Worm (Caenorhabditis elegans) whole organism, L1 larva: ENCODE results near the gene cho-1.

Experiments used
- C04F5.9 ChIP-seq: sonication (generic microtip); optimal IDR thresholded peaks from 2 replicates; lab custom pipeline; 2016; ENCODE audit warnings: missing genetic modification characterization, missing compliant biosample characterization
- F16B12.6 ChIP-seq: fragments of 150-350 bp; optimal IDR thresholded peaks from 2 replicates; lab custom pipeline; 2014; ENCODE audit warnings: missing biosample characterization, missing genetic modification characterization
- aha-1 ChIP-seq: fragments of 150-350 bp; optimal IDR thresholded peaks from 2 replicates; lab custom pipeline; 2014; ENCODE audit warnings: missing biosample characterization, missing genetic modification characterization
- aly-2 ChIP-seq: fragments of 150-350 bp; optimal IDR thresholded peaks from 2 replicates; lab custom pipeline; 2014; ENCODE audit warnings: missing biosample characterization, missing genetic modification characterization
- ama-1 ChIP-seq: fragments of 150-350 bp; optimal IDR thresholded peaks from 2 replicates; lab custom pipeline; 2014
- blmp-1 ChIP-seq: fragments of 150-350 bp; optimal IDR thresholded peaks from 2 replicates; lab custom pipeline; 2014; ENCODE audit warnings: missing biosample characterization, missing genetic modification characterization
- ceh-82 ChIP-seq, 3 experiments: fragments of 150-350 bp in 1 of 3; sonication (generic microtip) in 2 of 3; optimal IDR thresholded peaks; 2 replicates each; lab custom pipeline; 2014 to 2017; ENCODE audit warnings: missing biosample characterization in 3 of 3, missing genetic modification characterization in 3 of 3
- ceh-88 ChIP-seq: fragments of 200-800 bp; sonication (Bioruptor generic); IDR thresholded peaks from 2 replicates; pipeline ENCODE4 v1.3.6; 2022; ENCODE audit warnings: missing genetic modification characterization, missing compliant biosample characterization
- dpl-1 ChIP-seq, 3 experiments: fragments of 150-350 bp in 2 of 3; sonication (generic microtip) in 1 of 3; optimal IDR thresholded peaks; 2 replicates each; lab custom pipeline; 2014 to 2017; ENCODE audit warnings: missing biosample characterization in 3 of 3, missing genetic modification characterization in 3 of 3, missing genetic modification reagents in 3 of 3
- efl-1 ChIP-seq, 4 experiments: fragments of 150-350 bp; optimal IDR thresholded peaks in 3 of 4; peaks in 1 of 4; 1 replicate in 1 of 4; 2 replicates in 3 of 4; lab custom pipeline; 2014; ENCODE audit warnings: missing biosample characterization in 2 of 4, missing genetic modification characterization in 2 of 4, missing genetic modification reagents in 2 of 4
- elt-2 ChIP-seq: sonication (generic microtip); optimal IDR thresholded peaks from 2 replicates; lab custom pipeline; 2016; ENCODE audit warnings: missing genetic modification characterization, mild to moderate bottlenecking, inconsistent platforms, missing compliant biosample characterization, missing genetic modification reagents
- elt-3 ChIP-seq, 6 experiments: fragments of 150-350 bp in 1 of 6; sonication (generic microtip); optimal IDR thresholded peaks; 2 replicates each; lab custom pipeline; 2017 to 2018; ENCODE audit warnings: missing biosample characterization in 6 of 6, missing genetic modification characterization in 6 of 6, inconsistent platforms in 1 of 6
- ets-5 ChIP-seq: fragments of 200-800 bp; sonication (Bioruptor generic); IDR thresholded peaks from 2 replicates; pipeline ENCODE4 v1.3.6; 2022; ENCODE audit warnings: missing genetic modification characterization, missing compliant biosample characterization
- fkh-10 ChIP-seq: sonication (generic microtip); optimal IDR thresholded peaks from 2 replicates; lab custom pipeline; 2017; ENCODE audit warnings: missing biosample characterization, missing genetic modification reagents, missing genetic modification characterization
- grh-1 ChIP-seq: fragments of 200-800 bp; sonication (Bioruptor generic); IDR thresholded peaks from 2 replicates; pipeline ENCODE4 v1.3.6; 2022; ENCODE audit warnings: missing genetic modification reagents, missing genetic modification characterization, missing compliant biosample characterization
- hpl-2 ChIP-seq: fragments of 150-350 bp; optimal IDR thresholded peaks from 2 replicates; lab custom pipeline; 2014; ENCODE audit warnings: missing biosample characterization, missing genetic modification reagents, missing genetic modification characterization
- lin-14 ChIP-seq: fragments of 200-800 bp; sonication (Bioruptor generic); optimal IDR thresholded peaks from 2 replicates; lab custom pipeline; 2018; ENCODE audit warnings: mild to moderate bottlenecking, missing genetic modification characterization, moderate library complexity, missing compliant biosample characterization
- lin-35 ChIP-seq, 2 experiments: fragments of 150-350 bp; optimal IDR thresholded peaks; 2 replicates each; lab custom pipeline; 2014; ENCODE audit warnings: missing biosample characterization in 2 of 2, missing genetic modification characterization in 2 of 2, missing genetic modification reagents in 2 of 2
- lsy-2 ChIP-seq, 2 experiments: fragments of 150-350 bp; optimal IDR thresholded peaks; 2 replicates each; lab custom pipeline; 2014; ENCODE audit warnings: missing biosample characterization in 2 of 2, missing genetic modification characterization in 2 of 2
- nhr-11 ChIP-seq: fragments of 150-350 bp; optimal IDR thresholded peaks from 2 replicates; lab custom pipeline; 2014; ENCODE audit warnings: missing biosample characterization, missing genetic modification characterization
- nhr-47 ChIP-seq: sonication (generic microtip); optimal IDR thresholded peaks from 2 replicates; lab custom pipeline; 2016; ENCODE audit warnings: mild to moderate bottlenecking, missing genetic modification characterization, moderate library complexity, missing compliant biosample characterization
- nhr-76 ChIP-seq: sonication (generic microtip); optimal IDR thresholded peaks from 2 replicates; lab custom pipeline; 2017; ENCODE audit warnings: missing biosample characterization, missing genetic modification characterization
- nhr-77 ChIP-seq: fragments of 150-350 bp; optimal IDR thresholded peaks from 2 replicates; lab custom pipeline; 2014; ENCODE audit warnings: missing biosample characterization, missing genetic modification characterization
- nhr-84 ChIP-seq: sonication (generic microtip); optimal IDR thresholded peaks from 2 replicates; lab custom pipeline; 2017; ENCODE audit warnings: missing biosample characterization, missing genetic modification characterization
- pax-3 ChIP-seq: fragments of 200-800 bp; sonication (Bioruptor generic); optimal IDR thresholded peaks from 2 replicates; lab custom pipeline; 2018; ENCODE audit warnings: mild to moderate bottlenecking, missing genetic modification characterization, moderate library complexity, missing compliant biosample characterization
- snpc-4 ChIP-seq: fragments of 150-350 bp; optimal IDR thresholded peaks from 2 replicates; lab custom pipeline; 2014; ENCODE audit warnings: missing biosample characterization, missing genetic modification characterization
- snu-23 ChIP-seq: sonication (generic microtip); optimal IDR thresholded peaks from 2 replicates; lab custom pipeline; 2016; ENCODE audit warnings: missing genetic modification characterization, missing compliant biosample characterization
- sptf-1 ChIP-seq: fragments of 150-350 bp; optimal IDR thresholded peaks from 2 replicates; lab custom pipeline; 2014; ENCODE audit warnings: missing biosample characterization, missing genetic modification characterization
- sup-37 ChIP-seq: fragments of 200-800 bp; sonication (Bioruptor generic); optimal IDR thresholded peaks from 2 replicates; lab custom pipeline; 2018; ENCODE audit warnings: mild to moderate bottlenecking, missing genetic modification characterization, missing compliant biosample characterization
- unc-130 ChIP-seq: fragments of 150-350 bp; optimal IDR thresholded peaks from 2 replicates; lab custom pipeline; 2017; ENCODE audit warnings: missing biosample characterization, missing genetic modification characterization, inconsistent platforms
- unc-30 ChIP-seq: sonication (generic microtip); optimal IDR thresholded peaks from 2 replicates; lab custom pipeline; 2017; ENCODE audit warnings: missing biosample characterization, missing genetic modification characterization
- unc-62 ChIP-seq: fragments of 150-350 bp; optimal IDR thresholded peaks from 2 replicates; lab custom pipeline; 2014; ENCODE audit warnings: missing biosample characterization, missing genetic modification reagents, missing genetic modification characterization
- unc-86 ChIP-seq: sonication (generic microtip); optimal IDR thresholded peaks from 2 replicates; lab custom pipeline; 2016; ENCODE audit warnings: missing genetic modification characterization, missing compliant biosample characterization

The cho-1 gene

DNA sequence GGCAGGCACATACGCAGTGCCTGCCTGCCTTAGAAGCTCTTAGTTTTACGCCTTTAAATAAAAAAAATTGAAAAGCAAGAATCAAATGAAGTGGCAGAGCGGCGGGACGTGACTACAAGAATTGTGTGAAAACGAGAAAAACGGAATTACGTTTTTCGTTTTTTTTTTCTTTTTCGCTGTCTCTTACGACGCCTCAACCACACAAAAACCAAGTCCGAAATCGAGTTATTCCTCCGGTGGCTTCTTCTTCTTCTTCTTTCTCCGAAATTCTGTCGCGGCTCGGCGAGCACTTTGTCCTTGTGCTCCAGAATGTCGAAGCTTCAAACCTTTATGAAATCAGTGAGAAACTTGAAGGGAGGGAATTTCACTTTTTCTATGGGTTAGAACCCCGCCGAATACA is 6.2 kb upstream of the cho-1 start:
- TF ChIP-seq unc-86 (tag; lab: Kevin White, UChicago) (no peak), grh-1 (no peak), fkh-10 (GFP tag; lab: Kevin White, UChicago) (peak; percentile 72), nhr-84 (tag; lab: Kevin White, UChicago) (no peak)
- TF ChIP-seq, all 84 proteins: peak for 1

ce11 chrIV:13209566-13209965 is 4.8 kb downstream of the cho-1 start, which contains the start of gene C48D1.9:
TSS of gene C48D1.9 (minus strand) at chrIV:13209666.
- no peak for TF ChIP-seq nhr-47 (tag; lab: Kevin White, UChicago)
- no peak for TF ChIP-seq blmp-1
- no peak for TF ChIP-seq sptf-1 (tag; lab: Kevin White, UChicago)
- TF ChIP-seq ama-1 (lab: Kevin White, UChicago) = no peak
- no peak for TF ChIP-seq lsy-2 (tag; optimal IDR thresholded peaks at IDR 0.05; lab: Kevin White, UChicago)
- TF ChIP-seq snu-23 = no peak
- TF ChIP-seq ceh-82 (tag; optimal IDR thresholded peaks at IDR 0.05; lab: Kevin White, UChicago) = no peak
- no peak for TF ChIP-seq nhr-77 (tag; lab: Kevin White, UChicago)
- no peak for TF ChIP-seq unc-62 (GFP tag; lab: Kevin White, UChicago)
- no peak for TF ChIP-seq nhr-76 (tag; lab: Kevin White, UChicago)
- TF ChIP-seq unc-130 = no peak

ce11 chrIV:13205891-13206290 is 8.5 kb downstream of the cho-1 start:
- TF ChIP-seq unc-130 (no peak), ceh-88 (GFP tag; lab: Robert Waterston, UW) (no peak), efl-1 (optimal IDR thresholded peaks at IDR 0.05; lab: Kevin White, UChicago) (peak; percentile 78 to 82), efl-1 (GFP tag; optimal IDR thresholded peaks at IDR 0.05 in 1 of 2; lab: Kevin White, UChicago) (peak; percentile 82 to 98), ceh-82 (tag; optimal IDR thresholded peaks at IDR 0.05; lab: Kevin White, UChicago) (peak in 1 of 3 experiments; percentile 21), ets-5 (GFP tag; lab: Robert Waterston, UW) (no peak), aly-2 (tag; lab: Kevin White, UChicago) (no peak), lsy-2 (tag; optimal IDR thresholded peaks at IDR 0.05; lab: Kevin White, UChicago) (peak in 1 of 2 experiments; percentile 65), F16B12.6 (tag; lab: Kevin White, UChicago) (peak; percentile 7), nhr-47 (tag; lab: Kevin White, UChicago) (no peak), snu-23 (peak; percentile 28), elt-3 (tag; optimal IDR thresholded peaks at IDR 0.05; lab: Kevin White, UChicago) (no peak), snpc-4 (tag; lab: Kevin White, UChicago) (no peak), unc-30 (no peak), aha-1 (tag; lab: Kevin White, UChicago) (no peak), dpl-1 (GFP tag; optimal IDR thresholded peaks at IDR 0.05; lab: Kevin White, UChicago) (peak; percentile 68 to 84 (median 77)), lin-35 (GFP tag; optimal IDR thresholded peaks at IDR 0.05; lab: Kevin White, UChicago) (peak; percentile 65 to 90), unc-86 (tag; lab: Kevin White, UChicago) (no peak)

DNA sequence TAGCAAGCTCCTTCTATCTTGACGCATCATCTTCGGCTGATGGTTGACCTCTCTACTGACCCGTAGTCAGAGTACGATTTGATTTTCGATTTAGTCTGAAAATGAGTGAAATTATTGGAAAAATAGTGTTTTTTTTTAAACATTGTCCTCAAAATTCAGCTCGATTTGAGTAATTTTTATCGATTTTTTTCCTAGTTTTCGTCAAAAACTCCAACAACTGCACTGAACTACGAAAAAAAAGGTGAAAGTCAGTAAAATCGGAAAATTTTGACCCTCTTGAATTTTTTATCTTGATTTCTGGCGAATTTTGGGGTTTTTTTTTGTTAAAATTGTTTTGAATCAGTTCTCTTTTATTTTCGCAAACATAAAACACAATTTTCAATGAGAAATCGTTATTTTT is 10.3 kb downstream of the cho-1 start, which contains the start of gene ced-3:
ced-3 (minus strand) TSS at position 101 of the 400 bp plus-strand sequence.
- TF ChIP-seq nhr-11 (tag; lab: Kevin White, UChicago) (no peak), efl-1 (optimal IDR thresholded peaks at IDR 0.05; lab: Kevin White, UChicago) (no peak), efl-1 (GFP tag; optimal IDR thresholded peaks at IDR 0.05 in 1 of 2; lab: Kevin White, UChicago) (peak in 1 of 2 experiments; percentile 22)
- TF ChIP-seq, all 84 proteins: peak for 1

ce11 chrIV:13197282-13197681 is 17.1 kb downstream of the cho-1 start, which contains the start of gene C48D1.1:
TSS of gene C48D1.1 (minus strand) at chrIV:13197382.
- TF ChIP-seq sptf-1 (tag; lab: Kevin White, UChicago) (no peak), hpl-2 (GFP tag; lab: Kevin White, UChicago) (no peak), C04F5.9 (tag; lab: Kevin White, UChicago) (no peak), lsy-2 (tag; optimal IDR thresholded peaks at IDR 0.05; lab: Kevin White, UChicago) (no peak), ceh-88 (GFP tag; lab: Robert Waterston, UW) (no peak), elt-3 (tag; optimal IDR thresholded peaks at IDR 0.05; lab: Kevin White, UChicago) (no peak), pax-3 (tag; lab: Kevin White, UChicago) (no peak), elt-2 (tag; lab: Kevin White, UChicago) (no peak), ets-5 (GFP tag; lab: Robert Waterston, UW) (no peak), sup-37 (GFP tag; lab: Kevin White, UChicago) (no peak), lin-14 (no peak), nhr-47 (tag; lab: Kevin White, UChicago) (no peak)
- TF ChIP-seq, all 84 proteins: peak for 0
